Worm (Caenorhabditis elegans): Measurements from ENCODE around the gene T27A8.3.

T27A8.3 gene

ce11 chrX:16056404-16056803, 6.1 kb upstream of the T27A8.3 start (continued):
- TF ChIP-seq lin-15B (tag; optimal IDR thresholded peaks at IDR 0.05): peak; percentile 7
- TF ChIP-seq nhr-77 (tag; optimal IDR thresholded peaks at IDR 0.05): peak; percentile 99
- peak; percentile 77 to 99 for TF ChIP-seq unc-62 (GFP tag; optimal IDR thresholded peaks at IDR 0.05 in 1 of 2)
- TF ChIP-seq unc-62 (tag; optimal IDR thresholded peaks at IDR 0.05): no peak
- no peak for TF ChIP-seq R02D3.7 (tag; optimal IDR thresholded peaks at IDR 0.05)
- peak; percentile 97 for TF ChIP-seq dmd-6 (GFP tag; IDR thresholded peaks at IDR 0.05)
- TF ChIP-seq madf-9 (GFP tag; conservative IDR thresholded peaks at IDR 0.05): peak; percentile 94
- peak; percentile 93 for TF ChIP-seq nhr-237 (tag; optimal IDR thresholded peaks at IDR 0.05)
- peak; percentile 88 for TF ChIP-seq ZK337.2 (GFP tag; IDR thresholded peaks at IDR 0.05)
- peak; percentile 71 for TF ChIP-seq dpl-1 (GFP tag; optimal IDR thresholded peaks at IDR 0.05)
- TF ChIP-seq daf-12 (tag; optimal IDR thresholded peaks at IDR 0.05): peak; percentile 7
- TF ChIP-seq attf-4 (tag; optimal IDR thresholded peaks at IDR 0.05): peak; percentile 52
- peak; percentile 99 for TF ChIP-seq dve-1 (tag; optimal IDR thresholded peaks at IDR 0.05; ENCODE audit: insufficient read depth)
- TF ChIP-seq F44E2.7 (GFP tag; IDR thresholded peaks at IDR 0.05): peak; percentile 61; the same call in 1 of the 2 replicates
- no peak for TF ChIP-seq aly-2 (tag; optimal IDR thresholded peaks at IDR 0.05)
- TF ChIP-seq egl-43 (GFP tag; IDR thresholded peaks at IDR 0.05): peak; percentile 99
- peak; percentile 96 for TF ChIP-seq nhr-6 (tag; optimal IDR thresholded peaks at IDR 0.05)
- TF ChIP-seq vab-7 (GFP tag; IDR thresholded peaks at IDR 0.05): peak; percentile 94
- TF ChIP-seq snpc-1.2 (GFP tag; IDR thresholded peaks at IDR 0.05): peak; percentile 67
- peak; percentile 95 for TF ChIP-seq Y5F2A.4 (GFP tag; optimal IDR thresholded peaks at IDR 0.05)
- no peak for TF ChIP-seq F26F4.8 (GFP tag; conservative IDR thresholded peaks at IDR 0.05)
- 0 out of 2 replicates have a peak, but pooled peaks have one; percentile 62 for TF ChIP-seq Y48G9A.11 (GFP tag; IDR thresholded peaks at IDR 0.05)
- TF ChIP-seq saeg-2 (GFP tag; IDR thresholded peaks at IDR 0.05): peak; percentile 94
- TF ChIP-seq fkh-10 (GFP tag; optimal IDR thresholded peaks at IDR 0.05): peak; percentile 99
- peak; percentile 98 for TF ChIP-seq aha-1 (tag)
- peak; percentile 65; the same call in 1 of the 2 replicates for TF ChIP-seq tag-97 (GFP tag; IDR thresholded peaks at IDR 0.05)
- TF ChIP-seq nhr-28 (tag; optimal IDR thresholded peaks at IDR 0.05): peak; percentile 85
- TF ChIP-seq zip-2 (tag; optimal IDR thresholded peaks at IDR 0.05): peak; percentile 97
- TF ChIP-seq T20F7.1 (GFP tag; optimal IDR thresholded peaks at IDR 0.05): peak; percentile 91
- peak; percentile 99 for TF ChIP-seq T26A8.4 (GFP tag; IDR thresholded peaks at IDR 0.05)

ce11 chrX:16058845-16059244, 3.6 kb upstream of the T27A8.3 start, which contains the start of gene T27A8.2:
T27A8.2 (minus strand) TSS chrX:16058945.
- TF ChIP-seq unc-130 (GFP tag; optimal IDR thresholded peaks at IDR 0.05) (no peak), hlh-30 (tag; optimal IDR thresholded peaks at IDR 0.05; ENCODE audit: insufficient read depth) (no peak), ceh-20 (GFP tag; IDR thresholded peaks at IDR 0.05) (no peak), unc-62 (GFP tag; optimal IDR thresholded peaks at IDR 0.05 in 1 of 2) (no peak), unc-62 (tag; optimal IDR thresholded peaks at IDR 0.05) (no peak), attf-4 (tag; optimal IDR thresholded peaks at IDR 0.05) (no peak)

- TF ChIP-seq spr-3 (GFP tag; optimal IDR thresholded peaks at IDR 0.05): no peak
- no peak for TF ChIP-seq nhr-102 (tag; optimal IDR thresholded peaks at IDR 0.05)
- TF ChIP-seq egl-27 (tag; optimal IDR thresholded peaks at IDR 0.05): no peak
- TF ChIP-seq hmg-1.1 (GFP tag; IDR thresholded peaks at IDR 0.05): no peak
- no peak for TF ChIP-seq dve-1 (tag; optimal IDR thresholded peaks at IDR 0.05; ENCODE audit: insufficient read depth)
- TF ChIP-seq zfp-3 (GFP tag; conservative IDR thresholded peaks at IDR 0.05): no peak
- TF ChIP-seq attf-4 (tag; optimal IDR thresholded peaks at IDR 0.05): no peak
- TF ChIP-seq mes-2 (tag; optimal IDR thresholded peaks at IDR 0.05; ENCODE audit: poor library complexity, severe bottlenecking): no peak
- no peak for TF ChIP-seq mep-1 (tag; optimal IDR thresholded peaks at IDR 0.05)
- TF ChIP-seq mxl-2 (GFP tag; conservative IDR thresholded peaks at IDR 0.05): no peak
- no peak for TF ChIP-seq nhr-48 (tag; optimal IDR thresholded peaks at IDR 0.05)
- no peak for TF ChIP-seq hlh-30 (tag; optimal IDR thresholded peaks at IDR 0.05; ENCODE audit: insufficient read depth)
- TF ChIP-seq aha-1 (tag): no peak
- no peak for TF ChIP-seq ZK546.5 (tag; optimal IDR thresholded peaks at IDR 0.05)
- no peak for TF ChIP-seq nhr-41 (GFP tag; IDR thresholded peaks at IDR 0.05)
- no peak for TF ChIP-seq T20F7.1 (GFP tag; optimal IDR thresholded peaks at IDR 0.05)
- no peak for TF ChIP-seq tra-1 (GFP tag; IDR thresholded peaks at IDR 0.05)
These were observed 5.5 kb downstream of the T27A8.3 start for ce11 chrX:16067984-16068383.

Data from whole organism, L4 larva.